Fruit fly (Drosophila melanogaster) whole organism, adult: ENCODE measurements around the gene CG31140.

ENCODE experiments used
- CG11617 ChIP-seq: fragments of 200-800 bp; sonication (Bioruptor generic); optimal IDR thresholded peaks from 2 replicates; lab custom pipeline; 2017; ENCODE audit warnings: mild to moderate bottlenecking, missing biosample characterization, missing genetic modification reagents, missing genetic modification characterization
- CG12768 ChIP-seq: fragments of 200-800 bp; sonication (Bioruptor generic); optimal IDR thresholded peaks from 2 replicates; lab custom pipeline; 2017; ENCODE audit warnings: missing biosample characterization, missing genetic modification characterization, mild to moderate bottlenecking, moderate library complexity, missing genetic modification reagents
- CG33017 ChIP-seq: fragments of 200-800 bp; sonication (Bioruptor generic); optimal IDR thresholded peaks from 2 replicates; lab custom pipeline; 2018; ENCODE audit warnings: missing biosample characterization, mild to moderate bottlenecking, missing genetic modification characterization, moderate library complexity
- CG7045 ChIP-seq: fragments of 200-800 bp; sonication (Bioruptor generic); optimal IDR thresholded peaks from 2 replicates; lab custom pipeline; 2017; ENCODE audit warnings: missing biosample characterization, mild to moderate bottlenecking, missing genetic modification characterization
- Clk ChIP-seq: fragments of 200-800 bp; sonication (Bioruptor generic); optimal IDR thresholded peaks from 2 replicates; lab custom pipeline; 2017; ENCODE audit warnings: missing biosample characterization, missing genetic modification characterization
- Crg-1 ChIP-seq: fragments of 200-800 bp; sonication (Bioruptor generic); optimal IDR thresholded peaks from 2 replicates; lab custom pipeline; 2016; ENCODE audit warnings: missing biosample characterization, missing genetic modification characterization
- Hr96 ChIP-seq: fragments of 200-800 bp; sonication (Bioruptor generic); optimal IDR thresholded peaks from 2 replicates; lab custom pipeline; 2016; ENCODE audit warnings: missing biosample characterization, missing genetic modification characterization
- Mnt ChIP-seq: fragments of 200-800 bp; sonication (Bioruptor generic); optimal IDR thresholded peaks from 2 replicates; lab custom pipeline; 2016; ENCODE audit warnings: missing biosample characterization, mild to moderate bottlenecking, missing genetic modification characterization
- cic ChIP-seq: fragments of 200-800 bp; sonication (Bioruptor generic); optimal IDR thresholded peaks from 2 replicates; lab custom pipeline; 2017; ENCODE audit warnings: missing biosample characterization, mild to moderate bottlenecking, missing genetic modification characterization, moderate library complexity
- cnc ChIP-seq, 2 experiments: fragments of >200 bp; optimal IDR thresholded peaks; 2 replicates each; lab custom pipeline; 2017
- tj ChIP-seq: fragments of 200-800 bp; sonication (Bioruptor generic); optimal IDR thresholded peaks from 3 replicates; lab custom pipeline; 2017; ENCODE audit warnings: missing biosample characterization, mild to moderate bottlenecking, missing genetic modification characterization, moderate library complexity
- toe ChIP-seq: fragments of 200-800 bp; sonication (Bioruptor generic); optimal IDR thresholded peaks from 2 replicates; lab custom pipeline; 2016; ENCODE audit warnings: missing biosample characterization, missing genetic modification characterization

- TF ChIP-seq Mnt (GFP tag; lab: Kevin White, UChicago) (no peak), cic (GFP tag; lab: Kevin White, UChicago) (no peak), CG11617 (GFP tag; lab: Kevin White, UChicago) (peak; percentile 39), Crg-1 (GFP tag; lab: Kevin White, UChicago) (peak; percentile 36), CG33017 (tag; lab: Kevin White, UChicago) (no peak), CG7045 (GFP tag; lab: Kevin White, UChicago) (no peak), CG12768 (GFP tag; lab: Kevin White, UChicago) (no peak), Clk (GFP tag; lab: Kevin White, UChicago) (no peak), toe (GFP tag; lab: Kevin White, UChicago) (no peak), tj (GFP tag; lab: Kevin White, UChicago) (no peak), Hr96 (GFP tag; lab: Kevin White, UChicago) (peak; percentile 35), cnc (optimal IDR thresholded peaks at IDR 0.05; lab: Kevin White, UChicago) (no peak)
Measured at dm6 chr3R:24031825-24032523, 69.0 kb downstream of the CG31140 start, which contains the start of the genes KrT95D and Mettl3.
